Fruit fly (Drosophila melanogaster): Measurements from ENCODE around the gene CG4872.

The CG4872 gene

DNA sequence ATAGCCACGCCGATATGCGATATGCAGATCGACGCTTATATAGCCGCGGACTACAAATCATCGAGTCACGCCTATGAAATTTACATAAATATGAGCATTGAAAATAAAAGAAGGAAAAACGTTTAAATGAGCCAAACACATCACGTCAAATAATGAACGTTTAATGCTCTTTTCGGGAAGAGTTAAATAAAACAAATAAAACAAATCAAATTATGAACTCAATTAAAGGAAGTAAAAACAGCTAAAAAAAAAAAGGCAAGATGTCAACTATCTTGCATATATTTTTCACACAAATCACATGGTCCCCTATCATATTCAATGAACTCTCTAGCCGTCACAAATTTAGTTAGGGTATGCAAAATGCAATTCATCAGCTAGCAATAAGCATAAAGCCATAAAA lies 13.5 kb upstream of the CG4872 start:
- no peak for TF ChIP-seq sv (GFP tag; optimal IDR thresholded peaks at IDR 0.05)
- no peak for TF ChIP-seq CG9705 (GFP tag; optimal IDR thresholded peaks at IDR 0.05)
- no peak for TF ChIP-seq dsf (GFP tag; optimal IDR thresholded peaks at IDR 0.05; ENCODE audit: borderline replicate concordance)
- TF ChIP-seq br (GFP tag; optimal IDR thresholded peaks at IDR 0.05), result no peak
- no peak for TF ChIP-seq lola (GFP tag; optimal IDR thresholded peaks at IDR 0.05)
- no peak for TF ChIP-seq CG32264 (GFP tag; optimal IDR thresholded peaks at IDR 0.05)

DNA sequence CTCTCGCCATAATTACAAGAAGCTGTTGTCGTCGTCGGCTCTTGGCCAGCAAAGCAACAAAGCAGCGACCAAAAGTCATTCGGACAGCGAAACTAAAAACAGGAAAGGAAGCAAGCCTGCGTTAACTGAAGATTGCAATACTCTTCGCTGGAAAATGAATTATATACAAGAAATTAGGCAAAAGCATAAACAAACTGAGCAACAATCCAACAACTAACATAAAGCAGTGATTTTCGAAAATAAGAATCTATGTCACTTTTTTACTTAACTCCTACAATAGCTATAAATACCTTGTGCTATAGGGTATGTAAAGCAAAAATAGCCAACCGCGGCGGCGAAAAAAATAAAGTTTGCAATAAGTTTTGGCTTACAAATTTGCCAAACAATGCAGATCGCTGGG lies 9.3 kb upstream of the CG4872 start:
- TF ChIP-seq foxo (GFP tag; optimal IDR thresholded peaks at IDR 0.05), result peak in 1 of 2 experiments; percentile 14
- peak; percentile 55 for TF ChIP-seq fru (GFP tag; optimal IDR thresholded peaks at IDR 0.05)
- TF ChIP-seq h (GFP tag; optimal IDR thresholded peaks at IDR 0.05), result peak; percentile 29
- TF ChIP-seq Hr78 (GFP tag; optimal IDR thresholded peaks at IDR 0.05), result no peak
- no peak for TF ChIP-seq dsf (GFP tag; optimal IDR thresholded peaks at IDR 0.05; ENCODE audit: borderline replicate concordance)
- peak; percentile 34 for TF ChIP-seq OdsH (GFP tag; optimal IDR thresholded peaks at IDR 0.05)
- peak; percentile 18 for TF ChIP-seq HLH106 (tag; optimal IDR thresholded peaks at IDR 0.05)
- peak; percentile 41 for TF ChIP-seq ey (GFP tag; optimal IDR thresholded peaks at IDR 0.05)
- TF ChIP-seq br (GFP tag; optimal IDR thresholded peaks at IDR 0.05), result peak; percentile 23

DNA sequence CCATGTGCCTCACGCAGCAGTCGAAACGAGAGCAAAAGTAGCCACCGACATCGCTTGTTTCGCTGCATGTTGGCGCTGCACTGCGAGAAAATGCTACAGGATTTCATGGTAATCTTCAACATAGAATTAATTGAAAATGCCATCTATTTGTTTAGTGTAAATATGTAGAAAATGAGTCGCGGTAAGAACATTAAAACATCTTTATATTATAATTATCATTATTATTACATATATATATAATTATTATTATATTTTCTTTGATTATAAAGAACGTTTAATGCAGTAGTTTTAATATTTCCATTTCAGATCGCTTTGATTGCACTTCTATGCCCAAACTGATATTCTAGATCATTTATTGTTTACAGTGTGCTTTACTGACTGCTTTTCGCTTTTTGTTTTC lies 8.1 kb upstream of the CG4872 start:
- TF ChIP-seq psq (GFP tag; optimal IDR thresholded peaks at IDR 0.05) (peak; percentile 19), usp (GFP tag; optimal IDR thresholded peaks at IDR 0.05) (no peak), HLH106 (tag; optimal IDR thresholded peaks at IDR 0.05) (peak; percentile 23), Sp1 (GFP tag; optimal IDR thresholded peaks at IDR 0.05) (peak; percentile 33), fru (GFP tag; optimal IDR thresholded peaks at IDR 0.05) (no peak), dmrt93B (GFP tag; optimal IDR thresholded peaks at IDR 0.05) (peak; percentile 12)

DNA sequence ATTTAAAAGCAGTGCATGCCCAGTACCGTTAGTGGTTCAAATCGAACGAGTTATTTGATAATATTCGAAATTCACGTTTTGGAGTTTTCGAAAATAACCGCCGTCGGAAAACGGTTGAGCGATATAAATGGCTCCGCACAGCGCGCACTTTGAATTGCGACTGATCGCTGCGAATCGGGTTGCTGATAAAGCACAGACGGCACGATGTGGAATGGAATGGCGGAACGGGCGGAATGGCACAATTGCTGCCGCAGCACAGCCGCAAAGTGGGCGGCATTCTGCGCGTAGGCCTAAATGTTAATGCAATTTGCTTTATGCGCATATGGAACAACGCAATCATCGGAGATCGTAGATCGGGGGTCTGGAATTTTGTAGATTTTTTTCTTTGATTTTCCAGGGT lies 6.5 kb upstream of the CG4872 start:
- TF ChIP-seq N (GFP tag; optimal IDR thresholded peaks at IDR 0.05), result no peak
- no peak for TF ChIP-seq Hr83 (GFP tag; optimal IDR thresholded peaks at IDR 0.05; ENCODE audit: poor library complexity, severe bottlenecking)
- no peak for TF ChIP-seq sage (GFP tag; optimal IDR thresholded peaks at IDR 0.05)
- no peak for TF ChIP-seq tai (GFP tag; optimal IDR thresholded peaks at IDR 0.05)
- TF ChIP-seq woc (GFP tag; optimal IDR thresholded peaks at IDR 0.05), result no peak
- no peak for TF ChIP-seq Hr78 (GFP tag; optimal IDR thresholded peaks at IDR 0.05)
- no peak for TF ChIP-seq dmrt93B (GFP tag; optimal IDR thresholded peaks at IDR 0.05)
- no peak for TF ChIP-seq pan (optimal IDR thresholded peaks at IDR 0.05)
- no peak for TF ChIP-seq dsf (GFP tag; optimal IDR thresholded peaks at IDR 0.05; ENCODE audit: borderline replicate concordance)
- TF ChIP-seq dl (GFP tag; optimal IDR thresholded peaks at IDR 0.05; ENCODE audit: insufficient read depth in 1 of 2, partially characterized antibody in 2 of 2), result no peak
- TF ChIP-seq foxo (GFP tag; optimal IDR thresholded peaks at IDR 0.05), result no peak
- TF ChIP-seq lola (GFP tag; optimal IDR thresholded peaks at IDR 0.05), result no peak
- TF ChIP-seq psq (GFP tag; optimal IDR thresholded peaks at IDR 0.05), result no peak
- no peak for TF ChIP-seq CG9705 (GFP tag; optimal IDR thresholded peaks at IDR 0.05)
- TF ChIP-seq Hnf4 (GFP tag; optimal IDR thresholded peaks at IDR 0.05), result no peak

DNA sequence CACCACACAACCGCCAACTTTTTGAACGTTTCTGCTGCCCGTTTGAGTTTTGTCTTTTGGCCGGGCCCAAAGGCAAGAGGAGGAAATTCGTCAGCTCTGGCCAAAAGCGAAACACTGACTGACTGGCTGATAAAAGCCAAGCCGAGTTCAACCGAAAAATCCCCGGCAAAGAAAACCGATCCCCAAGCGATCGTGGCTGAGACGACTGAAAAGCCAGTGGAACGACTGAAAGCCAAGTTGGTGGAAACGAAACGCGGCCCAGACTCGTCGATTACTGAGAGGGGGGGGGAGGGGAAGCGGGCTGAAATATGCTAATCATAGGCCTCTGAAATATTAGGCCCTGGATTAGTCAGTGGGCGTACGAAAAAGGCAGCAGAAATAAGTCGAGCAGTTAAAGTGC lies 4.7 kb upstream of the CG4872 start, which contains the start of gene CG13003:
Gene CG13003 (minus strand): TSS at position 120 of the 400 bp plus-strand sequence.
- TF ChIP-seq fru (GFP tag; optimal IDR thresholded peaks at IDR 0.05) (no peak), Mio (GFP tag; optimal IDR thresholded peaks at IDR 0.05) (no peak), tai (GFP tag; optimal IDR thresholded peaks at IDR 0.05) (no peak), Rel (GFP tag; optimal IDR thresholded peaks at IDR 0.05) (no peak), Rel (tag; optimal IDR thresholded peaks at IDR 0.05) (peak; percentile 87), ey (GFP tag; optimal IDR thresholded peaks at IDR 0.05) (no peak)

DNA sequence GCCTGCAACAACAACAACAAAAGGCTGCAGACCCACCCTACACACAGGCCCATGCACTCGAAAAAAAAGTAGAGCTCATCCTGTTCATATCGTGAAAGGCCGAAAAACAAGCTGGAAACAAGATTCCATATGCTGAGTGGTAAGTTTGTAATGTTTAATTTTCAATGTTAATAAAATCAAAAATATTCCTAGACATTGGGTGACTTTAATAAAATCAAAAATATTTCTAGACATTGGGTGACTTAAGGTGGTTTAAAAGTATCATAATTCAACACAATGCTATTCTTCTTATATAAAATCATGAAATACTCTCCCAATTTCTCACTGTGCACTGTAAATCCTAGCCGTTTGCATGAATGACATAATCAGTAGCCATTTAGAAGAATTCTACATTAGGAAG lies 1.1 kb upstream of the CG4872 start:
- TF ChIP-seq tai (GFP tag; optimal IDR thresholded peaks at IDR 0.05) (no peak), HLH106 (tag; optimal IDR thresholded peaks at IDR 0.05) (no peak), woc (GFP tag; optimal IDR thresholded peaks at IDR 0.05) (no peak), brk (GFP tag; optimal IDR thresholded peaks at IDR 0.05) (no peak), Hr83 (GFP tag; optimal IDR thresholded peaks at IDR 0.05; ENCODE audit: poor library complexity, severe bottlenecking) (no peak), Hnf4 (GFP tag; optimal IDR thresholded peaks at IDR 0.05) (no peak), CrebA (GFP tag; optimal IDR thresholded peaks at IDR 0.05; ENCODE audit: borderline replicate concordance) (no peak), N (GFP tag; optimal IDR thresholded peaks at IDR 0.05) (no peak), Hr78 (GFP tag; optimal IDR thresholded peaks at IDR 0.05) (no peak), jim (GFP tag; optimal IDR thresholded peaks at IDR 0.05) (no peak), CG9705 (GFP tag; optimal IDR thresholded peaks at IDR 0.05) (no peak), lola (GFP tag; optimal IDR thresholded peaks at IDR 0.05) (no peak), rgr (GFP tag; optimal IDR thresholded peaks at IDR 0.05) (no peak), Abd-B (GFP tag; optimal IDR thresholded peaks at IDR 0.05) (no peak), usp (GFP tag; optimal IDR thresholded peaks at IDR 0.05) (no peak), dsf (GFP tag; optimal IDR thresholded peaks at IDR 0.05; ENCODE audit: borderline replicate concordance) (no peak), sv (GFP tag; optimal IDR thresholded peaks at IDR 0.05) (no peak), Mio (GFP tag; optimal IDR thresholded peaks at IDR 0.05) (no peak)
